Fruit fly (Drosophila melanogaster) whole organism, embryonic: ENCODE results near the gene HHEX.
A peak's percentile ranks its signal among the peaks of the same experiment; 100 is the strongest.

Experiments
- Ada2b ChIP-seq: fragments of 200-800 bp; sonication (Bioruptor generic); IDR thresholded peaks from 2 replicates; pipeline ENCODE4 v1.3.6; 2022; ENCODE audit warnings: missing biosample characterization, missing genetic modification characterization
- Atf3 ChIP-seq: fragments of 200-800 bp; sonication (Bioruptor generic); optimal IDR thresholded peaks from 3 replicates; lab custom pipeline; 2016; ENCODE audit warnings: missing biosample characterization, missing genetic modification characterization
- BEAF-32 ChIP-seq: fragments of 200-800 bp; sonication (Bioruptor generic); optimal IDR thresholded peaks from 3 replicates; lab custom pipeline; 2017; ENCODE audit warnings: missing biosample characterization, missing genetic modification characterization, mild to moderate bottlenecking, moderate library complexity, missing genetic modification reagents
- Bdp1 ChIP-seq: fragments of 200-800 bp; sonication (Bioruptor generic); optimal IDR thresholded peaks from 3 replicates; lab custom pipeline; 2016; ENCODE audit warnings: missing biosample characterization, missing genetic modification characterization
- CG10979 ChIP-seq: fragments of 200-800 bp; sonication (Bioruptor generic); optimal IDR thresholded peaks from 2 replicates; lab custom pipeline; 2018; ENCODE audit warnings: missing biosample characterization, mild to moderate bottlenecking, missing genetic modification characterization, moderate library complexity
- CG12104 ChIP-seq: fragments of 200-800 bp; sonication (Bioruptor generic); optimal IDR thresholded peaks from 3 replicates; lab custom pipeline; 2016; ENCODE audit warnings: missing biosample characterization, missing genetic modification characterization
- CG15601 ChIP-seq: fragments of 200-800 bp; sonication (Bioruptor generic); optimal IDR thresholded peaks from 3 replicates; lab custom pipeline; 2019; ENCODE audit warnings: missing biosample characterization, mild to moderate bottlenecking, missing genetic modification characterization, moderate library complexity
- CG33213 ChIP-seq: fragments of 200-800 bp; sonication (Bioruptor generic); optimal IDR thresholded peaks from 3 replicates; lab custom pipeline; 2016; ENCODE audit warnings: missing biosample characterization, missing genetic modification characterization
- CG3407 ChIP-seq: fragments of 200-800 bp; sonication (Bioruptor generic); optimal IDR thresholded peaks from 2 replicates; lab custom pipeline; 2018; ENCODE audit warnings: missing biosample characterization, mild to moderate bottlenecking, missing genetic modification characterization
- CG6791 ChIP-seq: fragments of 200-800 bp; sonication (Bioruptor generic); IDR thresholded peaks from 3 replicates; pipeline ENCODE4 v1.3.6; 2022; ENCODE audit warnings: missing biosample characterization, missing genetic modification characterization; ENCODE audit not compliant: partially characterized antibody
- CG6813 ChIP-seq: fragments of 200-800 bp; sonication (Bioruptor generic); optimal IDR thresholded peaks from 2 replicates; lab custom pipeline; 2017; ENCODE audit warnings: missing biosample characterization, missing genetic modification characterization, mild to moderate bottlenecking, moderate library complexity, missing genetic modification reagents
- CG6854 ChIP-seq: fragments of 200-800 bp; sonication (Bioruptor generic); optimal IDR thresholded peaks from 3 replicates; lab custom pipeline; 2017; ENCODE audit warnings: missing biosample characterization, mild to moderate bottlenecking, missing genetic modification characterization
- CG8359 ChIP-seq: fragments of 200-800 bp; sonication (Bioruptor generic); optimal IDR thresholded peaks from 2 replicates; lab custom pipeline; 2017; ENCODE audit warnings: missing biosample characterization, mild to moderate bottlenecking, missing genetic modification characterization, borderline replicate concordance
- CG9609 ChIP-seq: fragments of 200-800 bp; sonication (Bioruptor generic); optimal IDR thresholded peaks from 3 replicates; lab custom pipeline; 2016; ENCODE audit warnings: missing biosample characterization, missing genetic modification characterization
- Dp ChIP-seq: fragments of 200-800 bp; sonication (Bioruptor generic); optimal IDR thresholded peaks from 2 replicates; lab custom pipeline; 2018; ENCODE audit warnings: missing biosample characterization, mild to moderate bottlenecking, missing genetic modification characterization, moderate library complexity
- Ets97D ChIP-seq: fragments of 200-800 bp; sonication (Bioruptor generic); optimal IDR thresholded peaks from 3 replicates; lab custom pipeline; 2016; ENCODE audit warnings: missing biosample characterization, missing genetic modification characterization
- Gsc ChIP-seq: fragments of 200-800 bp; sonication (Bioruptor generic); IDR thresholded peaks from 2 replicates; pipeline ENCODE4 v1.3.6; 2022; ENCODE audit warnings: missing biosample characterization, missing genetic modification characterization
- HLH54F ChIP-seq: fragments of 200-800 bp; sonication (Bioruptor generic); optimal IDR thresholded peaks from 3 replicates; lab custom pipeline; 2016; ENCODE audit warnings: missing biosample characterization, missing genetic modification characterization
- Hand ChIP-seq: fragments of 200-800 bp; sonication (Bioruptor generic); optimal IDR thresholded peaks from 2 replicates; lab custom pipeline; 2017; ENCODE audit warnings: mild to moderate bottlenecking, missing biosample characterization, missing genetic modification reagents, missing genetic modification characterization
- Med ChIP-seq: fragments of 200-800 bp; sonication (Bioruptor generic); peaks from one replicate; lab custom pipeline; 2016; ENCODE audit warnings: missing biosample characterization, missing genetic modification characterization, mild to moderate bottlenecking, inconsistent platforms, moderate library complexity
- Nf-YC ChIP-seq: fragments of 200-800 bp; optimal IDR thresholded peaks from 3 replicates; lab custom pipeline; 2019; ENCODE audit warnings: missing biosample characterization, mild to moderate bottlenecking, missing genetic modification characterization, moderate library complexity
- NfI ChIP-seq: fragments of 200-800 bp; sonication (Bioruptor generic); optimal IDR thresholded peaks from 3 replicates; lab custom pipeline; 2018; ENCODE audit warnings: missing biosample characterization, mild to moderate bottlenecking, missing genetic modification characterization, moderate library complexity
- Oli ChIP-seq: fragments of 200-800 bp; sonication (Bioruptor generic); optimal IDR thresholded peaks from 2 replicates; lab custom pipeline; 2018; ENCODE audit warnings: missing biosample characterization, mild to moderate bottlenecking, missing genetic modification characterization, moderate library complexity
- Opbp ChIP-seq: fragments of 200-800 bp; sonication (Bioruptor generic); IDR thresholded peaks from 3 replicates; pipeline ENCODE4 v1.3.6; 2022; ENCODE audit warnings: missing biosample characterization, missing genetic modification characterization; ENCODE audit not compliant: partially characterized antibody
- Poxn ChIP-seq: fragments of 200-800 bp; sonication (Bioruptor generic); IDR thresholded peaks from 2 replicates; pipeline ENCODE4 v1.3.6; 2022; ENCODE audit warnings: missing biosample characterization, missing genetic modification characterization
- Sry-δ ChIP-seq: fragments of 200-800 bp; sonication (Bioruptor generic); optimal IDR thresholded peaks from 2 replicates; lab custom pipeline; 2016; ENCODE audit warnings: missing biosample characterization, missing genetic modification characterization
- bsh ChIP-seq, 2 experiments: fragments of 200-800 bp; sonication (Bioruptor generic); optimal IDR thresholded peaks; 2 replicates each; lab custom pipeline; 2017 to 2018; ENCODE audit warnings: mild to moderate bottlenecking in 2 of 2, missing biosample characterization in 2 of 2, missing genetic modification characterization in 2 of 2, moderate library complexity in 1 of 2
- btn ChIP-seq: fragments of 200-800 bp; sonication (Bioruptor generic); optimal IDR thresholded peaks from 2 replicates; lab custom pipeline; 2016; ENCODE audit warnings: missing biosample characterization, missing genetic modification characterization
- cato ChIP-seq: fragments of 200-800 bp; sonication (Bioruptor generic); optimal IDR thresholded peaks from 2 replicates; lab custom pipeline; 2016; ENCODE audit warnings: missing biosample characterization, missing genetic modification characterization, borderline replicate concordance
- ci ChIP-seq: fragments of 200-800 bp; sonication (Bioruptor generic); IDR thresholded peaks from 3 replicates; pipeline ENCODE4 v1.3.6; 2022; ENCODE audit warnings: missing biosample characterization, missing genetic modification characterization
- croc ChIP-seq: fragments of 200-800 bp; sonication (Bioruptor generic); conservative IDR thresholded peaks from 3 replicates; pipeline ENCODE4 v1.3.6; 2022; ENCODE audit warnings: missing biosample characterization, missing genetic modification characterization
- esg ChIP-seq: fragments of 200-800 bp; sonication (Bioruptor generic); conservative IDR thresholded peaks from 2 replicates; pipeline ENCODE4 v1.3.6; 2022; ENCODE audit warnings: missing biosample characterization, missing genetic modification characterization
- eyg ChIP-seq: fragments of 200-800 bp; sonication (Bioruptor generic); optimal IDR thresholded peaks from 3 replicates; lab custom pipeline; 2016; ENCODE audit warnings: missing biosample characterization, missing genetic modification characterization
- fd96Cb ChIP-seq: fragments of 200-800 bp; sonication (Bioruptor generic); optimal IDR thresholded peaks from 2 replicates; lab custom pipeline; 2018; ENCODE audit warnings: missing biosample characterization, mild to moderate bottlenecking, missing genetic modification characterization, moderate library complexity
- gce ChIP-seq: fragments of 200-800 bp; sonication (Bioruptor generic); IDR thresholded peaks from 3 replicates; pipeline ENCODE4 v1.3.6; 2022; ENCODE audit warnings: missing biosample characterization, missing genetic modification characterization
- gt ChIP-seq: fragments of 200-800 bp; sonication (Bioruptor generic); IDR thresholded peaks from 2 replicates; pipeline ENCODE4 v1.3.6; 2022; ENCODE audit warnings: missing biosample characterization, missing genetic modification characterization
- her ChIP-seq: fragments of 200-800 bp; sonication (Bioruptor generic); optimal IDR thresholded peaks from 2 replicates; lab custom pipeline; 2016; ENCODE audit warnings: missing biosample characterization, missing genetic modification characterization
- lab ChIP-seq: fragments of 200-800 bp; sonication (Bioruptor generic); optimal IDR thresholded peaks from 3 replicates; lab custom pipeline; 2017; ENCODE audit warnings: missing biosample characterization, missing genetic modification characterization, mild to moderate bottlenecking, moderate library complexity, missing genetic modification reagents
- lilli ChIP-seq: fragments of 200-800 bp; sonication (Bioruptor generic); optimal IDR thresholded peaks from 3 replicates; lab custom pipeline; 2016; ENCODE audit warnings: missing biosample characterization, missing genetic modification characterization
- mirr ChIP-seq: fragments of 200-800 bp; sonication (Bioruptor generic); optimal IDR thresholded peaks from 3 replicates; lab custom pipeline; 2018; ENCODE audit warnings: missing biosample characterization, mild to moderate bottlenecking, missing genetic modification characterization
- psq ChIP-seq: fragments of 200-800 bp; sonication (Bioruptor generic); optimal IDR thresholded peaks from 2 replicates; lab custom pipeline; 2017; ENCODE audit warnings: missing biosample characterization, missing genetic modification characterization
- pum ChIP-seq: fragments of 200-800 bp; sonication (Bioruptor generic); optimal IDR thresholded peaks from 2 replicates; lab custom pipeline; 2016; ENCODE audit warnings: missing biosample characterization, missing genetic modification characterization
- salm ChIP-seq: fragments of 200-800 bp; sonication (Bioruptor generic); optimal IDR thresholded peaks from 2 replicates; lab custom pipeline; 2018; ENCODE audit warnings: missing biosample characterization, mild to moderate bottlenecking, missing genetic modification characterization
- sr ChIP-seq: fragments of 200-800 bp; sonication (Bioruptor generic); IDR thresholded peaks from 3 replicates; pipeline ENCODE4 v1.3.6; 2022; ENCODE audit warnings: missing biosample characterization, missing genetic modification characterization
- trem ChIP-seq: fragments of 200-800 bp; optimal IDR thresholded peaks from 3 replicates; lab custom pipeline; 2019; ENCODE audit warnings: missing biosample characterization, mild to moderate bottlenecking, missing genetic modification characterization, moderate library complexity
- ttk ChIP-seq: fragments of 200-800 bp; sonication (Bioruptor generic); IDR thresholded peaks from 2 replicates; pipeline ENCODE4 v2.1.2; 2022; ENCODE audit warnings: missing biosample characterization, missing genetic modification characterization
- unpg ChIP-seq: fragments of 200-800 bp; sonication (Bioruptor generic); optimal IDR thresholded peaks from 3 replicates; lab custom pipeline; 2018; ENCODE audit warnings: missing biosample characterization, mild to moderate bottlenecking, missing genetic modification characterization, moderate library complexity
- yki ChIP-seq: fragments of >200 bp; optimal IDR thresholded peaks from 3 replicates; lab custom pipeline; 2018
- zf30C ChIP-seq: fragments of 200-800 bp; sonication (Bioruptor generic); optimal IDR thresholded peaks from 3 replicates; lab custom pipeline; 2018; ENCODE audit warnings: missing biosample characterization, mild to moderate bottlenecking, missing genetic modification characterization

HHEX gene

dm6 chr3R:21065010-21065695 lies 15.6 kb downstream of the HHEX start, which contains the start of gene AnxB9 (continued):
- TF ChIP-seq trem (tag; lab: Kevin White, UChicago) (peak; percentile 41), CG8359 (GFP tag; lab: Kevin White, UChicago) (no peak), Poxn (GFP tag; lab: Robert Waterston, UW) (no peak), btn (GFP tag; lab: Kevin White, UChicago) (no peak), CG15601 (tag; lab: Kevin White, UChicago) (peak; percentile 8), lilli (GFP tag; lab: Kevin White, UChicago) (peak; percentile 47), CG6813 (GFP tag; lab: Kevin White, UChicago) (peak; percentile 9), Dp (no peak), Oli (tag; lab: Kevin White, UChicago) (no peak), her (peak; percentile 56), BEAF-32 (GFP tag; lab: Kevin White, UChicago) (no peak), CG33213 (peak; percentile 56), Sry-δ (GFP tag; lab: Kevin White, UChicago) (peak; percentile 82), CG12104 (no peak), Nf-YC (peak; percentile 34), Opbp (GFP tag; lab: Robert Waterston, UW) (peak; percentile 77), NfI (GFP tag; lab: Kevin White, UChicago) (peak; percentile 10), sr (GFP tag; lab: Robert Waterston, UW) (peak; percentile 34; the same call in 1 of the 3 replicates), Atf3 (no peak), Ets97D (GFP tag; lab: Kevin White, UChicago) (no peak), Med (GFP tag; lab: Kevin White, UChicago) (peak; percentile 89), Hand (GFP tag; lab: Kevin White, UChicago) (peak; percentile 75), esg (no peak), CG9609 (GFP tag; lab: Kevin White, UChicago) (no peak), fd96Cb (tag; lab: Kevin White, UChicago) (no peak), ci (peak; percentile 77), gce (GFP tag; lab: Robert Waterston, UW) (no peak), eyg (peak; percentile 17), CG10979 (tag; lab: Kevin White, UChicago) (no peak), CG6854 (GFP tag; lab: Kevin White, UChicago) (peak; percentile 48), ttk (0 out of 2 replicates have a peak, but pooled peaks have one; percentile 30), Bdp1 (GFP tag; lab: Kevin White, UChicago) (no peak), psq (GFP tag; lab: Kevin White, UChicago) (no peak), bsh (GFP tag; optimal IDR thresholded peaks at IDR 0.05; lab: Kevin White, UChicago) (peak in 1 of 2 experiments; percentile 20), mirr (GFP tag; lab: Kevin White, UChicago) (peak; percentile 40), Gsc (GFP tag; lab: Robert Waterston, UW) (no peak), salm (tag; lab: Kevin White, UChicago) (peak; percentile 20)

dm6 chr3R:21064000-21064924 lies 16.5 kb downstream of the HHEX start, which contains the start of gene Cortactin:
Cortactin (minus strand) TSS chr3R:21064471.
- TF ChIP-seq lab: no peak
- TF ChIP-seq CG6791 (GFP tag; lab: Robert Waterston, UW): peak; percentile 94
- no peak for TF ChIP-seq zf30C (GFP tag; lab: Kevin White, UChicago)
- no peak for TF ChIP-seq croc (GFP tag; lab: Robert Waterston, UW)
- TF ChIP-seq HLH54F: no peak
- no peak for TF ChIP-seq gt (GFP tag; lab: Robert Waterston, UW)
- no peak for TF ChIP-seq cato (GFP tag; lab: Kevin White, UChicago)
- peak; percentile 57 for TF ChIP-seq trem (tag; lab: Kevin White, UChicago)
- TF ChIP-seq yki (lab: Kevin White, UChicago): no peak
- TF ChIP-seq Poxn (GFP tag; lab: Robert Waterston, UW): no peak
- TF ChIP-seq Ada2b (GFP tag; lab: Robert Waterston, UW): no peak
- no peak for TF ChIP-seq unpg (GFP tag; lab: Kevin White, UChicago)
- no peak for TF ChIP-seq pum
- TF ChIP-seq CG3407: no peak
